Fruit fly (Drosophila melanogaster): ENCODE results near the gene eys.

DNA sequence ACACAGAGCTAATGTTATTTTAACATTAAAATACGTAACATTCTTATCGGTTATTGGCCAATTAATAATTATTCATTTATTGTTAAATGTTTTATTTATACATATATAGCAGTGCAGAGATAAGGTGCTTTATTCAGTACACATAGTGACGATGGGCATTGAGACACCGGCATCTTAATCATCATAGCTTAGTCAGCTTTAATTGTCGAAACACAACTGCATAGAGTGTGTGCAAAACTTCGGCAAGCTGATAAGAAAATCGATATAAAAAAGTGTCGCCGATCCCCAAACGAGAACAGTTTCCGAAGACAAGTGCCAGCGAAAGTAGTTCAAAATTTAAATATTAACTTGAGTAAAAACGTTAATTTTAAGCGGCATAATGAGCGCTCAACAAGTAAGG lies 3.8 kb upstream of the eys start, which contains the start of gene CG16995:
- TF ChIP-seq psq (optimal IDR thresholded peaks at IDR 0.05): no peak
- no peak for TF ChIP-seq insv (optimal IDR thresholded peaks at IDR 0.05)
- no peak for TF ChIP-seq h (optimal IDR thresholded peaks at IDR 0.05)
- no peak for TF ChIP-seq Myc (optimal IDR thresholded peaks at IDR 0.05)
